Worm (Caenorhabditis elegans): ENCODE results near the gene sre-38.

DNA sequence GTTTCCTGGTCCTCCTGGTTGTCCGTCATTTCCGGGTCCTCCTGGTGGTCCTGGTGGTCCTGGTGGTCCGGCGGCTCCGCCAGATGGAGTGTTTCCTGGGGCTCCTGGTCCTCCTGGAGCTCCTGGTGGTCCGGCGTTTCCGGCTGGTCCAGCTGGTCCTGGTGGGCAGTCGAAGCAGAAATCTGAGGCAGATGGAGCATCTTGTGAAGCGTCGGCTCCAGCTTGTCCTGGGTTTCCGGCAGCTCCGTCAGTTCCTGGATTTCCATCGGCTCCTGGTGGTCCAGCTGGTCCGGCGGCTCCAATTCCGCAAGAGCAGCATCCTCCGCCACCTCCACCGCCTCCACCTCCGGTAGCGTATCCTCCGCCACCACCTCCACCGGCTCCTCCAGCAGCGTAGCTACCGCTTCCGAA lies 36.7 kb downstream of the sre-38 start:
- TF ChIP-seq nhr-11 (tag; optimal IDR thresholded peaks at IDR 0.05) = no peak
- no peak for TF ChIP-seq sdc-2 (tag; optimal IDR thresholded peaks at IDR 0.05)
- no peak for TF ChIP-seq C38D4.7 (GFP tag; optimal IDR thresholded peaks at IDR 0.05)
- no peak for TF ChIP-seq sox-4 (tag; optimal IDR thresholded peaks at IDR 0.05)
- TF ChIP-seq fkh-10 (GFP tag; optimal IDR thresholded peaks at IDR 0.05) = no peak

All from whole organism, late embryonic.